Fruit fly (Drosophila melanogaster): Measurements from ENCODE around the gene CG13065.

- TF ChIP-seq bowl (GFP tag; IDR thresholded peaks at IDR 0.05), result no peak
- no peak for TF ChIP-seq BEAF-32 (GFP tag; optimal IDR thresholded peaks at IDR 0.05)
- TF ChIP-seq crp (GFP tag; optimal IDR thresholded peaks at IDR 0.05), result no peak
- TF ChIP-seq CG12744 (GFP tag; optimal IDR thresholded peaks at IDR 0.05), result no peak
These were observed 4.8 kb downstream of the CG13065 start, which contains the start of gene CG13049 for dm6 chr3L:16281880-16282556.
